Worm (Caenorhabditis elegans): ENCODE data around the gene C18E9.5.

DNA sequence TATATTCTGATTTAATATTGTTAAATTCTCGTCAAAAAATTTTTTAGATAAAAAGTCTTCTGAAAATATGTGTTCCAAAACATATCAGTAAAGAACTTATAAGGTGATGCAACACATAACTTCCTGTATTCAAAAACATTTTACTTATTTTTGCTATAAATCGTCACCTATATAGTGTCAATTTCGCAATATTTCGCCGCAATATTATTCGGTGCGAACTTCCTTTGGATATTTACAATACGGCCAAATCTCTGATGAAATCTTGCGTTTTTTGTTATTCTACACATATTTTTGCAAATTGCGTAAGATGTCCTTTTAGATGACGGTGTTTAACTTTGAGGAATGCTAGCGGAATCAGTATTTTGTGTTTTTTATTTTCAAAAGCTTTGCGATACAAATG lies 48.3 kb upstream of the C18E9.5 start:
- no peak for TF ChIP-seq skn-1 (tag; optimal IDR thresholded peaks at IDR 0.05)
- no peak for TF ChIP-seq elt-2 (tag; optimal IDR thresholded peaks at IDR 0.05)
- TF ChIP-seq unc-39 (tag; optimal IDR thresholded peaks at IDR 0.05), result no peak
- no peak for TF ChIP-seq snpc-4 (tag; optimal IDR thresholded peaks at IDR 0.05)
- TF ChIP-seq pqm-1 (tag; optimal IDR thresholded peaks at IDR 0.05), result no peak
- TF ChIP-seq nhr-237 (tag; optimal IDR thresholded peaks at IDR 0.05), result no peak
- no peak for TF ChIP-seq pha-4 (tag; optimal IDR thresholded peaks at IDR 0.05)
- TF ChIP-seq R02D3.7 (tag; optimal IDR thresholded peaks at IDR 0.05), result no peak
- no peak for TF ChIP-seq nhr-76 (tag; optimal IDR thresholded peaks at IDR 0.05)
- TF ChIP-seq nhr-77 (tag; optimal IDR thresholded peaks at IDR 0.05), result no peak
- no peak for TF ChIP-seq ceh-28 (tag; optimal IDR thresholded peaks at IDR 0.05)
- no peak for TF ChIP-seq ztf-11 (tag; optimal IDR thresholded peaks at IDR 0.05)
- TF ChIP-seq fkh-10 (GFP tag; optimal IDR thresholded peaks at IDR 0.05), result no peak
